Worm (Caenorhabditis elegans) whole organism, L4 larva: ENCODE data around the gene Y102A11A.1.

Experiments used
- F49E8.2 ChIP-seq: sonication (generic microtip); optimal IDR thresholded peaks from 2 replicates; lab custom pipeline; 2016; ENCODE audit warnings: missing compliant biosample characterization, mild to moderate bottlenecking, missing genetic modification characterization, borderline replicate concordance
- R02D3.7 ChIP-seq: fragments of 150-350 bp; sonication (generic microtip); optimal IDR thresholded peaks from 3 replicates; lab custom pipeline; 2014; ENCODE audit warnings: missing biosample characterization, missing genetic modification characterization
- Y105C5A.15 ChIP-seq: fragments of 200-800 bp; sonication (Bioruptor generic); IDR thresholded peaks from 2 replicates; pipeline ENCODE4 v1.3.6; 2022; ENCODE audit warnings: missing genetic modification characterization, missing compliant biosample characterization
- Y48G9A.11 ChIP-seq: fragments of 200-800 bp; sonication (Bioruptor generic); IDR thresholded peaks from 2 replicates; pipeline ENCODE4 v1.3.6; 2022; ENCODE audit warnings: missing genetic modification reagents, missing genetic modification characterization, missing compliant biosample characterization
- Y5F2A.4 ChIP-seq: fragments of 200-800 bp; sonication (Bioruptor generic); optimal IDR thresholded peaks from 2 replicates; lab custom pipeline; 2018; ENCODE audit warnings: mild to moderate bottlenecking, missing genetic modification characterization, missing compliant biosample characterization
- ama-1 ChIP-seq: fragments of 150-350 bp; optimal IDR thresholded peaks from 2 replicates; lab custom pipeline; 2014; ENCODE audit warnings: inconsistent platforms, mixed read lengths
- arid-1 ChIP-seq: fragments of 200-800 bp; sonication (Bioruptor generic); conservative IDR thresholded peaks from 2 replicates; pipeline ENCODE4 v1.3.6; 2022; ENCODE audit warnings: missing genetic modification reagents, missing genetic modification characterization, missing compliant biosample characterization
- ceh-28 ChIP-seq: fragments of 150-350 bp; optimal IDR thresholded peaks from 2 replicates; lab custom pipeline; 2014; ENCODE audit warnings: missing biosample characterization, missing genetic modification reagents, missing genetic modification characterization
- ceh-32 ChIP-seq: sonication (generic microtip); optimal IDR thresholded peaks from 2 replicates; lab custom pipeline; 2016; ENCODE audit warnings: mild to moderate bottlenecking, missing genetic modification characterization, missing compliant biosample characterization; ENCODE audit not compliant: poor library complexity
- ceh-44 ChIP-seq: fragments of 200-800 bp; sonication (Bioruptor generic); IDR thresholded peaks from 2 replicates; pipeline ENCODE4 v1.3.6; 2022; ENCODE audit warnings: missing genetic modification reagents, missing genetic modification characterization, missing compliant biosample characterization
- ceh-62 ChIP-seq: sonication (generic microtip); optimal IDR thresholded peaks from 2 replicates; lab custom pipeline; 2017; ENCODE audit warnings: missing biosample characterization, missing genetic modification characterization
- ces-1 ChIP-seq: fragments of 150-350 bp; sonication (generic microtip); optimal IDR thresholded peaks from 4 replicates; lab custom pipeline; 2014; ENCODE audit warnings: missing biosample characterization, missing genetic modification reagents, missing genetic modification characterization
- ctbp-1 ChIP-seq: fragments of 200-800 bp; sonication (Bioruptor generic); IDR thresholded peaks from 2 replicates; pipeline ENCODE4 v1.3.6; 2022; ENCODE audit warnings: missing genetic modification reagents, missing genetic modification characterization, missing compliant biosample characterization
- daf-16 ChIP-seq, 3 experiments: sonication (generic microtip); optimal IDR thresholded peaks; 2 replicates each; lab custom pipeline; 2016 to 2017; ENCODE audit warnings: missing genetic modification characterization in 3 of 3, missing genetic modification reagents in 3 of 3, mild to moderate bottlenecking in 2 of 3, missing compliant biosample characterization in 2 of 3, missing biosample characterization in 1 of 3, moderate library complexity in 1 of 3
- dmd-6 ChIP-seq: fragments of 200-800 bp; sonication (Bioruptor generic); IDR thresholded peaks from 2 replicates; pipeline ENCODE4 v1.3.6; 2022; ENCODE audit warnings: missing genetic modification reagents, missing genetic modification characterization, missing compliant biosample characterization
- dmd-9 ChIP-seq: fragments of 200-800 bp; sonication (Bioruptor generic); IDR thresholded peaks from 2 replicates; pipeline ENCODE4 v1.3.6; 2022; ENCODE audit warnings: missing genetic modification reagents, missing genetic modification characterization, missing compliant biosample characterization
- dpl-1 ChIP-seq: fragments of 150-350 bp; optimal IDR thresholded peaks from 2 replicates; lab custom pipeline; 2014; ENCODE audit warnings: missing biosample characterization, missing genetic modification reagents, missing genetic modification characterization
- duxl-1 ChIP-seq: sonication (generic microtip); optimal IDR thresholded peaks from 2 replicates; lab custom pipeline; 2016; ENCODE audit warnings: mild to moderate bottlenecking, missing genetic modification characterization, moderate library complexity, missing compliant biosample characterization; ENCODE audit not compliant: poor library complexity
- dve-1 ChIP-seq: sonication (generic microtip); optimal IDR thresholded peaks from 2 replicates; lab custom pipeline; 2017; ENCODE audit warnings: antibody characterized with exemption, mild to moderate bottlenecking, missing genetic modification characterization, missing compliant biosample characterization; ENCODE audit not compliant: insufficient read depth
- egl-27 ChIP-seq: sonication (generic microtip); optimal IDR thresholded peaks from 3 replicates; lab custom pipeline; 2017; ENCODE audit warnings: missing biosample characterization, missing genetic modification reagents, missing genetic modification characterization
- egl-43 ChIP-seq: fragments of 200-800 bp; sonication (Bioruptor generic); IDR thresholded peaks from 2 replicates; pipeline ENCODE4 v1.3.6; 2022; ENCODE audit warnings: missing genetic modification reagents, missing genetic modification characterization, missing compliant biosample characterization
- fkh-10 ChIP-seq: fragments of 150-350 bp; optimal IDR thresholded peaks from 2 replicates; lab custom pipeline; 2014; ENCODE audit warnings: missing biosample characterization, missing genetic modification reagents, missing genetic modification characterization
- fos-1 ChIP-seq: fragments of 150-350 bp; optimal IDR thresholded peaks from 2 replicates; lab custom pipeline; 2014; ENCODE audit warnings: missing biosample characterization, missing genetic modification characterization
- hlh-30 ChIP-seq: sonication (generic microtip); optimal IDR thresholded peaks from 2 replicates; lab custom pipeline; 2017; ENCODE audit warnings: antibody characterized with exemption, mild to moderate bottlenecking, missing genetic modification characterization, missing compliant biosample characterization; ENCODE audit not compliant: insufficient read depth
- hmg-1.1 ChIP-seq: fragments of 200-800 bp; sonication (Bioruptor generic); IDR thresholded peaks from 2 replicates; pipeline ENCODE4 v1.3.6; 2022; ENCODE audit warnings: missing genetic modification reagents, missing genetic modification characterization, missing compliant biosample characterization
- jun-1 ChIP-seq: fragments of 150-350 bp; optimal IDR thresholded peaks from 2 replicates; lab custom pipeline; 2014; ENCODE audit warnings: missing biosample characterization, missing genetic modification reagents, missing genetic modification characterization
- lin-1 ChIP-seq: fragments of 200-800 bp; sonication (Bioruptor generic); IDR thresholded peaks from 2 replicates; pipeline ENCODE4 v1.3.6; 2022; ENCODE audit warnings: missing genetic modification reagents, missing genetic modification characterization, missing compliant biosample characterization
- lin-29 ChIP-seq: fragments of 200-800 bp; sonication (Bioruptor generic); IDR thresholded peaks from 2 replicates; pipeline ENCODE4 v1.3.6; 2022; ENCODE audit warnings: missing genetic modification reagents, missing genetic modification characterization, missing compliant biosample characterization
- lir-3 ChIP-seq: sonication (generic microtip); optimal IDR thresholded peaks from 2 replicates; lab custom pipeline; 2016; ENCODE audit warnings: mild to moderate bottlenecking, missing genetic modification characterization, missing compliant biosample characterization
- madf-5 ChIP-seq, 2 experiments: fragments of 200-800 bp; sonication (Bioruptor generic); IDR thresholded peaks; 2 replicates each; pipeline ENCODE4 v1.3.6; 2022; ENCODE audit warnings: missing compliant biosample characterization in 2 of 2, missing genetic modification characterization in 2 of 2
- mdt-29 ChIP-seq: fragments of 200-800 bp; sonication (Bioruptor generic); IDR thresholded peaks from 2 replicates; pipeline ENCODE4 v1.3.6; 2022; ENCODE audit warnings: missing genetic modification reagents, missing genetic modification characterization, missing compliant biosample characterization
- mes-2 ChIP-seq: sonication (generic microtip); optimal IDR thresholded peaks from 2 replicates; lab custom pipeline; 2016; ENCODE audit warnings: missing genotype, mild to moderate bottlenecking, missing genetic modification characterization, missing compliant biosample characterization; ENCODE audit not compliant: poor library complexity, severe bottlenecking
- nhr-10 ChIP-seq: fragments of 150-350 bp; optimal IDR thresholded peaks from 2 replicates; lab custom pipeline; 2014; ENCODE audit warnings: missing biosample characterization, missing genetic modification characterization
- nhr-102 ChIP-seq: sonication (generic microtip); optimal IDR thresholded peaks from 2 replicates; lab custom pipeline; 2016; ENCODE audit warnings: mild to moderate bottlenecking, missing genetic modification characterization, moderate library complexity, missing compliant biosample characterization
- nhr-111 ChIP-seq: fragments of 200-800 bp; sonication (Bioruptor generic); optimal IDR thresholded peaks from 2 replicates; lab custom pipeline; 2018; ENCODE audit warnings: mild to moderate bottlenecking, missing genetic modification characterization, missing compliant biosample characterization
- nhr-25 ChIP-seq: sonication (generic microtip); optimal IDR thresholded peaks from 2 replicates; lab custom pipeline; 2017; ENCODE audit warnings: missing genetic modification characterization, mild to moderate bottlenecking, missing compliant biosample characterization, antibody characterized with exemption, moderate library complexity, borderline replicate concordance; ENCODE audit not compliant: insufficient read depth
- nhr-28 ChIP-seq: fragments of 150-350 bp; optimal IDR thresholded peaks from 2 replicates; lab custom pipeline; 2014; ENCODE audit warnings: missing biosample characterization, missing genetic modification characterization
- nhr-41 ChIP-seq: fragments of 200-800 bp; sonication (Bioruptor generic); IDR thresholded peaks from 2 replicates; pipeline ENCODE4 v1.3.6; 2022; ENCODE audit warnings: missing genetic modification reagents, missing genetic modification characterization, missing compliant biosample characterization
- nhr-6 ChIP-seq: fragments of 150-350 bp; optimal IDR thresholded peaks from 2 replicates; lab custom pipeline; 2014; ENCODE audit warnings: missing biosample characterization, missing genetic modification characterization
- php-3 ChIP-seq: fragments of 200-800 bp; sonication (Bioruptor generic); IDR thresholded peaks from 2 replicates; pipeline ENCODE4 v1.3.6; 2022; ENCODE audit warnings: missing genetic modification reagents, missing genetic modification characterization, missing compliant biosample characterization
- rbr-2 ChIP-seq: sonication (generic microtip); optimal IDR thresholded peaks from 2 replicates; lab custom pipeline; 2016; ENCODE audit warnings: missing genotype, missing genetic modification characterization, missing compliant biosample characterization
- set-16 ChIP-seq: fragments of 200-800 bp; sonication (Bioruptor generic); IDR thresholded peaks from 2 replicates; pipeline ENCODE4 v1.3.6; 2022; ENCODE audit warnings: missing genetic modification reagents, missing genetic modification characterization, missing compliant biosample characterization
- unc-130 ChIP-seq: sonication (generic microtip); optimal IDR thresholded peaks from 2 replicates; lab custom pipeline; 2016; ENCODE audit warnings: missing genetic modification reagents, missing genetic modification characterization, missing compliant biosample characterization
- unc-39 ChIP-seq: sonication (generic microtip); optimal IDR thresholded peaks from 2 replicates; lab custom pipeline; 2017; ENCODE audit warnings: missing biosample characterization, missing genetic modification characterization
- vab-7 ChIP-seq: fragments of 200-800 bp; sonication (Bioruptor generic); IDR thresholded peaks from 2 replicates; pipeline ENCODE4 v1.3.6; 2022; ENCODE audit warnings: missing genetic modification reagents, missing genetic modification characterization, missing compliant biosample characterization
- zfp-2 ChIP-seq: sonication (generic microtip); optimal IDR thresholded peaks from 2 replicates; lab custom pipeline; 2016; ENCODE audit warnings: mild to moderate bottlenecking, missing genetic modification characterization, missing compliant biosample characterization
- zip-11 ChIP-seq: fragments of 200-800 bp; sonication (Bioruptor generic); IDR thresholded peaks from 2 replicates; pipeline ENCODE4 v1.3.6; 2022; ENCODE audit warnings: missing genetic modification characterization, missing compliant biosample characterization

Gene Y102A11A.1

ce11 chrX:2085494-2085893, 33.9 kb downstream of the Y102A11A.1 start:
- TF ChIP-seq ceh-44 (GFP tag; lab: Robert Waterston, UW) (no peak), rbr-2 (tag; lab: Kevin White, UChicago) (no peak), mes-2 (tag; lab: Kevin White, UChicago) (no peak), madf-5 (GFP tag; IDR thresholded peaks at IDR 0.05; lab: Robert Waterston, UW) (no peak), egl-43 (GFP tag; lab: Robert Waterston, UW) (no peak), arid-1 (no peak), zip-11 (GFP tag; lab: Robert Waterston, UW) (no peak), Y48G9A.11 (no peak), lin-1 (GFP tag; lab: Robert Waterston, UW) (no peak), dmd-9 (GFP tag; lab: Robert Waterston, UW) (no peak), nhr-41 (GFP tag; lab: Robert Waterston, UW) (no peak), unc-130 (GFP tag; lab: Kevin White, UChicago) (no peak), ctbp-1 (GFP tag; lab: Robert Waterston, UW) (no peak), set-16 (GFP tag; lab: Robert Waterston, UW) (no peak), zfp-2 (no peak)

- TF ChIP-seq ces-1: peak; percentile 52
- TF ChIP-seq Y5F2A.4 (GFP tag; lab: Kevin White, UChicago): no peak
- no peak for TF ChIP-seq ceh-44 (GFP tag; lab: Robert Waterston, UW)
- no peak for TF ChIP-seq dmd-6
- peak; percentile 62 for TF ChIP-seq fkh-10
- no peak for TF ChIP-seq egl-43 (GFP tag; lab: Robert Waterston, UW)
- TF ChIP-seq nhr-111 (GFP tag; lab: Kevin White, UChicago): no peak
- no peak for TF ChIP-seq lin-29
- no peak for TF ChIP-seq unc-39 (tag; lab: Kevin White, UChicago)
- no peak for TF ChIP-seq jun-1
- TF ChIP-seq nhr-6 (tag; lab: Kevin White, UChicago): no peak
- TF ChIP-seq ceh-32 (tag; lab: Kevin White, UChicago): no peak
- no peak for TF ChIP-seq zfp-2
- TF ChIP-seq nhr-25: no peak
- no peak for TF ChIP-seq lir-3 (tag; lab: Kevin White, UChicago)
- TF ChIP-seq Y48G9A.11: no peak
Measured at ce11 chrX:2087716-2088115, 36.1 kb downstream of the Y102A11A.1 start.

ce11 chrX:2089434-2089833, 37.8 kb downstream of the Y102A11A.1 start, which contains the start of gene lsy-2:
Gene lsy-2 (plus strand): TSS chrX:2089704.
- TF ChIP-seq ceh-28 (no peak), hlh-30 (tag; lab: Kevin White, UChicago) (peak; percentile 65), nhr-111 (GFP tag; lab: Kevin White, UChicago) (no peak), mes-2 (tag; lab: Kevin White, UChicago) (peak; percentile 75), nhr-102 (tag; lab: Kevin White, UChicago) (no peak), duxl-1 (tag; lab: Kevin White, UChicago) (peak; percentile 50), fos-1 (no peak), dmd-9 (GFP tag; lab: Robert Waterston, UW) (no peak), Y105C5A.15 (no peak), ceh-62 (tag; lab: Kevin White, UChicago) (no peak), ceh-44 (GFP tag; lab: Robert Waterston, UW) (no peak), daf-16 (GFP tag; optimal IDR thresholded peaks at IDR 0.05; lab: Kevin White, UChicago) (no peak), daf-16 (tag; optimal IDR thresholded peaks at IDR 0.05; lab: Kevin White, UChicago) (peak; percentile 70), php-3 (GFP tag; lab: Robert Waterston, UW) (no peak), mdt-29 (GFP tag; lab: Robert Waterston, UW) (no peak), set-16 (GFP tag; lab: Robert Waterston, UW) (0 out of 2 replicates have a peak, but pooled peaks have one; percentile 30), dve-1 (tag; lab: Kevin White, UChicago) (peak; percentile 31), dpl-1 (GFP tag; lab: Kevin White, UChicago) (peak; percentile 72), ama-1 (lab: Kevin White, UChicago) (no peak), nhr-10 (no peak), egl-27 (no peak), zip-11 (GFP tag; lab: Robert Waterston, UW) (no peak), unc-39 (tag; lab: Kevin White, UChicago) (no peak), nhr-28 (peak; percentile 46), hmg-1.1 (GFP tag; lab: Robert Waterston, UW) (peak; percentile 52), F49E8.2 (tag; lab: Kevin White, UChicago) (no peak), R02D3.7 (no peak), vab-7 (GFP tag; lab: Robert Waterston, UW) (0 out of 2 replicates have a peak, but pooled peaks have one; percentile 15)
